Fruit fly (Drosophila melanogaster): ENCODE measurements around the gene Npc2e.

Gene Npc2e

dm6 chr3R:10032951-10033720 lies 20.0 kb upstream of the Npc2e start:
- no peak for TF ChIP-seq usp (GFP tag; optimal IDR thresholded peaks at IDR 0.05)
- TF ChIP-seq pan (optimal IDR thresholded peaks at IDR 0.05): no peak
- TF ChIP-seq dsf (GFP tag; optimal IDR thresholded peaks at IDR 0.05; ENCODE audit: borderline replicate concordance): no peak
- TF ChIP-seq rgr (GFP tag; optimal IDR thresholded peaks at IDR 0.05): no peak
- TF ChIP-seq GATAd (GFP tag; optimal IDR thresholded peaks at IDR 0.05): no peak
- TF ChIP-seq CrebA (GFP tag; optimal IDR thresholded peaks at IDR 0.05; ENCODE audit: borderline replicate concordance): no peak
- no peak for TF ChIP-seq Hr78 (GFP tag; optimal IDR thresholded peaks at IDR 0.05)

DNA sequence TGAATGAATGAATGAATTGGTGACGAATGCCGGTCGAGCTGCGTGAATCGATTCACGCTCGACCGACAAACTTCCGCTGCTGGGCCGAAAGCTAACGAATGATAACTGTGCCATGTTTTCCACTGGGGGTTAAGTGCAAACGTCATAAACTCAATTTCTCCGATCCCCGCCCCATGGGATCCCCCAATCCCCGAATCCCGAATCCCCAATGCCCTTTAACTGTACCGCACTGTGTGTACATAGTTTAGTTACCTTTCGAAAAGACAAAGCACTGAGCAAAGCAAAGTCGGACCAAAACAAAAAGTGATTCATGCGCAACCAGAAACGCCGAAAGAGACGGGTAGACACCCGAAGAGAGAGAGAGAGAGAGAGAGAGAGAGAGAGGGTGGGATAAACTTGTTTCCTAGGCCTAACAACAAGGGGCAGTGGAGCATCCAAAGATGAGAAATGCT lies 18.1 kb upstream of the Npc2e start:
- TF ChIP-seq Rel (GFP tag; optimal IDR thresholded peaks at IDR 0.05) (no peak), Rel (tag; optimal IDR thresholded peaks at IDR 0.05) (peak; percentile 19), Hr83 (GFP tag; optimal IDR thresholded peaks at IDR 0.05; ENCODE audit: poor library complexity, severe bottlenecking) (no peak)

DNA sequence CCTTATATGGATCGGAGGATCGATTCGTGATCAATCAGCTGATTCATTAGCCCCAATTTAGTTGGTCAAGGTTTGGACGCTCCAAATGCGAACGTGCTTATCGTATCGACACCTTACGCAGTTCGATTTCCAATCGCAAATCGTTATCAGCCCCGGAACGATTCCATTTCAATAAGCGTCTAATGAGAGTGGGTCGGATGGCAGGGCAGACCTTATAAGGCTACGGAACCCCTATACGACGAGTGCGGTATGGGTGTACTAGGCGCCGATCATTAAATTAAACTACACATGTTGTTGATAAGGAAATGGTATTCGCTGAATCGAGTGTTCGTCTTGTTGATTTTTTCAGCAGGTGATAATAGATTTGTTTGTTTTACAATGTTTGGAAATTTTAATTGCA lies 17.4 kb upstream of the Npc2e start:
- TF ChIP-seq Jra (GFP tag; optimal IDR thresholded peaks at IDR 0.05): no peak
- peak; percentile 47 for TF ChIP-seq brk (GFP tag; optimal IDR thresholded peaks at IDR 0.05)

DNA sequence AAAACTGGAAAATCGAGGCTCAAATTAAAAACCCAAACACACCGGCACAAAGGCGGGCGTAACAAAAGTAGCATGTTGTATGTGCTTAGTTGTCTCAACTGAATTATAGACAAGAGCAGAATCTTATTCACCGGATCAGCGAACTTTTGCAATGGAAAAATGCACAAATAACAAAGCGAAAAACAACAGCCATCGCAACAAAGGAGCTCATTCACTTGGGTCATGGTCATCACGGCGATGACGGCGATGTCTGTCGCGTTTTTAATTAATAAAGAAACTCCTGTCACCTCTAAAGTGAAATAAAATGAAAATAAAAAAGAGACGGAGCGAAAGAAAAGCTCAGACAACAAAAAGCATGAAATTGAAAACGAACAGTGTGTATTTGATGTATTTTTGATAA lies 13.9 kb upstream of the Npc2e start:
- TF ChIP-seq Sp1 (GFP tag; optimal IDR thresholded peaks at IDR 0.05) (no peak), Hnf4 (GFP tag; optimal IDR thresholded peaks at IDR 0.05) (no peak), sv (GFP tag; optimal IDR thresholded peaks at IDR 0.05) (no peak), HLH106 (tag; optimal IDR thresholded peaks at IDR 0.05) (no peak), Vsx2 (GFP tag; optimal IDR thresholded peaks at IDR 0.05; ENCODE audit: partially characterized antibody) (no peak), GATAd (GFP tag; optimal IDR thresholded peaks at IDR 0.05) (no peak), Dif (GFP tag; optimal IDR thresholded peaks at IDR 0.05; ENCODE audit: partially characterized antibody) (no peak), OdsH (GFP tag; optimal IDR thresholded peaks at IDR 0.05) (no peak), Myc (optimal IDR thresholded peaks at IDR 0.05) (no peak), usp (GFP tag; optimal IDR thresholded peaks at IDR 0.05) (no peak), dmrt93B (GFP tag; optimal IDR thresholded peaks at IDR 0.05) (no peak), dl (GFP tag; optimal IDR thresholded peaks at IDR 0.05; ENCODE audit: insufficient read depth in 1 of 2, partially characterized antibody in 2 of 2) (no peak), Mio (GFP tag; optimal IDR thresholded peaks at IDR 0.05) (no peak), CG9705 (GFP tag; optimal IDR thresholded peaks at IDR 0.05) (no peak), Rel (GFP tag; optimal IDR thresholded peaks at IDR 0.05) (no peak), Rel (tag; optimal IDR thresholded peaks at IDR 0.05) (no peak), woc (GFP tag; optimal IDR thresholded peaks at IDR 0.05) (no peak), sage (GFP tag; optimal IDR thresholded peaks at IDR 0.05) (no peak)

DNA sequence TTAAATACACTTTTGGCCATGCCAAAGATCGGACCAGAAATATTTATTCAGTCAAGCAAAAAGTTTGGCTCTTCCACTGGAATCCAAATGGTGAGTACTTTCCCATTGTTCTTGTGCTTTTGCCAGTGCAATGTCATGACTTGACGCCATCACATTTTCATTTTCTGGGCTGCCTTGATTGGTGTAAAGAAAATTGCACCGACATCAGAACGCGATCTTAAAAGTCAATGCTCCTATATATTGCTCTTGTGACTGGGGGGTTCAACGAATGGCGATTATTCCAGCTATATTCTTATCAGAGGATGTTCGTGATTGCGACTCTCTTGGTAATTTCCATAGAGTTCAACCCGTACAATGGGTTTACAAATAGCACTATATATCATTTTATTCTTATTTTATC lies 12.6 kb upstream of the Npc2e start:
- TF ChIP-seq Rel (GFP tag; optimal IDR thresholded peaks at IDR 0.05): no peak
- peak; percentile 88 for TF ChIP-seq Rel (tag; optimal IDR thresholded peaks at IDR 0.05)
- TF ChIP-seq Hr83 (GFP tag; optimal IDR thresholded peaks at IDR 0.05; ENCODE audit: poor library complexity, severe bottlenecking): no peak

dm6 chr3R:10042024-10042663 lies 11.0 kb upstream of the Npc2e start:
- TF ChIP-seq dmrt93B (GFP tag; optimal IDR thresholded peaks at IDR 0.05) (no peak), psq (GFP tag; optimal IDR thresholded peaks at IDR 0.05) (peak; percentile 53)
